Worm (Caenorhabditis elegans): ENCODE data around the gene ZK899.2.
A peak's percentile ranks its signal among the peaks of the same experiment; 100 is the strongest.

DNA sequence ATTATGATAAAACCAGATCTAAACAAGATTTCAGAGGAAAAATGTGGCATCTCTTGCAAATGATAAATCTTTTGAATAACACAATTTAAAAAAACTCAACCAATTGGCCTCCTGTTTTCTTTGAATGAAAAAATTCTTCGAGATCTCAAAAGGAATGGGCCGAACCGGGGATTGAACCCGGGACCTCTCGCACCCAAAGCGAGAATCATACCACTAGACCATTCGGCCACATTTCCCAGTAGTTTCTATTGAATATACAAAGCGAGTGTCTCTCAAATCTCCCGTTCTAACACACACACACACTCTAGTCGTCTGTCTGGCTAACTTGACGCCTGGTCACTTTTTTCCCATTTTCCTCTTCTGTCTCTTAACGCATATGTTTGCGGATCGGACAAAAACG is 15.8 kb upstream of the ZK899.2 start:
- no peak for TF ChIP-seq ztf-11 (tag; optimal IDR thresholded peaks at IDR 0.05)
- peak; percentile 21 for TF ChIP-seq elt-1 (tag; optimal IDR thresholded peaks at IDR 0.05)
- TF ChIP-seq nhr-23 (tag; optimal IDR thresholded peaks at IDR 0.05), result peak; percentile 55
- TF ChIP-seq skn-1 (tag; optimal IDR thresholded peaks at IDR 0.05), result peak; percentile 17
- peak; percentile 44 for TF ChIP-seq ceh-28 (tag; optimal IDR thresholded peaks at IDR 0.05)

Data from whole organism, L3 larva.